Worm (Caenorhabditis elegans): ENCODE data around the gene ceh-86.

ce11 chrII:2418836-2419235, 13.0 kb downstream of the ceh-86 start, which contains the start of gene fbxc-20:
- TF ChIP-seq him-1 (tag; optimal IDR thresholded peaks at IDR 0.05) (no peak), W03F9.2 (tag; optimal IDR thresholded peaks at IDR 0.05) (no peak), dao-5 (tag; optimal IDR thresholded peaks at IDR 0.05) (no peak)
